Worm (Caenorhabditis elegans) whole organism, early embryonic: ENCODE measurements around the gene dop-4.

Experiments used
- ceh-13 ChIP-seq: fragments of 200-800 bp; sonication (Bioruptor generic); optimal IDR thresholded peaks from 2 replicates; lab custom pipeline; 2018; ENCODE audit warnings: mild to moderate bottlenecking, missing genetic modification characterization, missing compliant biosample characterization
- flt-1 ChIP-seq: fragments of 200-800 bp; sonication (Bioruptor generic); IDR thresholded peaks from 2 replicates; pipeline ENCODE4 v1.3.6; 2022; ENCODE audit warnings: missing genetic modification characterization, missing compliant biosample characterization

- TF ChIP-seq ceh-13 (GFP tag; lab: Kevin White, UChicago) = no peak
- no peak for TF ChIP-seq flt-1 (GFP tag; lab: Robert Waterston, UW)
Measured at ce11 chrX:1272539-1272938, 22.5 kb upstream of the dop-4 start, which contains the start of gene C52B11.5.
